Fruit fly (Drosophila melanogaster): Measurements from ENCODE around the gene CG33985.

The CG33985 gene

dm6 chr3L:15563058-15563850 is 36.6 kb upstream of the CG33985 start, which contains the start of the genes CG7739 and SCCRO (continued):
- TF ChIP-seq CG9876 (GFP tag; optimal IDR thresholded peaks at IDR 0.05) (no peak), Fer1 (GFP tag; optimal IDR thresholded peaks at IDR 0.05) (no peak), CG34376 (GFP tag; optimal IDR thresholded peaks at IDR 0.05) (peak; percentile 3), tgo (GFP tag; IDR thresholded peaks at IDR 0.05) (peak; percentile 69), CG17385 (GFP tag; optimal IDR thresholded peaks at IDR 0.05) (peak; percentile 42), Ravus (GFP tag; IDR thresholded peaks at IDR 0.05) (peak; percentile 10; the same call in 1 of the 2 replicates), CTCF (GFP tag; optimal IDR thresholded peaks at IDR 0.05) (no peak), Hand (GFP tag; optimal IDR thresholded peaks at IDR 0.05) (peak; percentile 4), Sry-δ (GFP tag; optimal IDR thresholded peaks at IDR 0.05) (peak; percentile 49), CG2199 (GFP tag; IDR thresholded peaks at IDR 0.05) (no peak), CG16779 (GFP tag; IDR thresholded peaks at IDR 0.05) (no peak), NFAT (GFP tag; IDR thresholded peaks at IDR 0.05) (peak; percentile 70), Xrp1 (GFP tag; IDR thresholded peaks at IDR 0.05) (peak; percentile 81), sna (GFP tag; IDR thresholded peaks at IDR 0.05; ENCODE audit: partially characterized antibody) (0 out of 2 replicates have a peak, but pooled peaks have one; percentile 48), ro (GFP tag; IDR thresholded peaks at IDR 0.05) (no peak), CG30020 (tag; optimal IDR thresholded peaks at IDR 0.05) (peak; percentile 87), ken (GFP tag; IDR thresholded peaks at IDR 0.05) (0 out of 3 replicates have a peak, but pooled peaks have one; percentile 52), sens (GFP tag) (peak; percentile 58), CG1233 (GFP tag; optimal IDR thresholded peaks at IDR 0.05) (peak; percentile 24), Eip74EF (GFP tag; optimal IDR thresholded peaks at IDR 0.05) (no peak), seq (GFP tag; IDR thresholded peaks at IDR 0.05) (no peak), CG31365 (tag; optimal IDR thresholded peaks at IDR 0.05) (no peak), CG4707 (GFP tag; optimal IDR thresholded peaks at IDR 0.05) (no peak), z (GFP tag; IDR thresholded peaks at IDR 0.05) (no peak), Chrac-16 (GFP tag; optimal IDR thresholded peaks at IDR 0.05) (peak; percentile 53), knrl (GFP tag; IDR thresholded peaks at IDR 0.05; ENCODE audit: partially characterized antibody) (no peak; the same call in 2 of the 3 replicates), Hsf (GFP tag; optimal IDR thresholded peaks at IDR 0.05) (peak; percentile 0), p53 (GFP tag; optimal IDR thresholded peaks at IDR 0.05) (no peak), CG1024 (GFP tag; IDR thresholded peaks at IDR 0.05) (peak; percentile 62; the same call in 1 of the 2 replicates), lola (GFP tag; optimal IDR thresholded peaks at IDR 0.05) (peak in 1 of 3 experiments; percentile 45), CG13287 (GFP tag; IDR thresholded peaks at IDR 0.05; ENCODE audit: partially characterized antibody) (peak; percentile 76), CG4730 (GFP tag; IDR thresholded peaks at IDR 0.05) (peak; percentile 56; the same call in 1 of the 2 replicates), kay (GFP tag; optimal IDR thresholded peaks at IDR 0.05) (peak; percentile 61), klu (GFP tag; IDR thresholded peaks at IDR 0.05) (no peak), salm (tag; optimal IDR thresholded peaks at IDR 0.05) (no peak), chinmo (GFP tag; IDR thresholded peaks at IDR 0.05; ENCODE audit: partially characterized antibody) (0 out of 4 replicates have a peak, but pooled peaks have one; percentile 46), Bteb2 (GFP tag; optimal IDR thresholded peaks at IDR 0.05) (no peak), YL-1 (GFP tag; optimal IDR thresholded peaks at IDR 0.05) (peak; percentile 42), tll (GFP tag; optimal IDR thresholded peaks at IDR 0.05) (peak in 1 of 2 experiments; percentile 23), ttk (GFP tag; IDR thresholded peaks at IDR 0.05) (peak; percentile 66), ase (GFP tag; IDR thresholded peaks at IDR 0.05) (peak; percentile 28; the same call in 1 of the 3 replicates), ems (GFP tag; optimal IDR thresholded peaks at IDR 0.05) (peak; percentile 52), nerfin-1 (tag; optimal IDR thresholded peaks at IDR 0.05) (peak; percentile 5)

Data from whole organism, embryonic.